Fruit fly (Drosophila melanogaster) whole organism, adult: ENCODE results near the gene MESR6.
A peak's percentile ranks its signal among the peaks of the same experiment; 100 is the strongest.

ENCODE experiments used
- CG1620 ChIP-seq: fragments of 200-800 bp; sonication (Bioruptor generic); optimal IDR thresholded peaks from 2 replicates; lab custom pipeline; 2016; ENCODE audit warnings: missing biosample characterization, missing genetic modification characterization
- kay ChIP-seq: fragments of 200-800 bp; sonication (Bioruptor generic); peaks from one replicate; lab custom pipeline; 2016; ENCODE audit warnings: missing biosample characterization, missing genetic modification characterization, borderline replicate concordance

DNA sequence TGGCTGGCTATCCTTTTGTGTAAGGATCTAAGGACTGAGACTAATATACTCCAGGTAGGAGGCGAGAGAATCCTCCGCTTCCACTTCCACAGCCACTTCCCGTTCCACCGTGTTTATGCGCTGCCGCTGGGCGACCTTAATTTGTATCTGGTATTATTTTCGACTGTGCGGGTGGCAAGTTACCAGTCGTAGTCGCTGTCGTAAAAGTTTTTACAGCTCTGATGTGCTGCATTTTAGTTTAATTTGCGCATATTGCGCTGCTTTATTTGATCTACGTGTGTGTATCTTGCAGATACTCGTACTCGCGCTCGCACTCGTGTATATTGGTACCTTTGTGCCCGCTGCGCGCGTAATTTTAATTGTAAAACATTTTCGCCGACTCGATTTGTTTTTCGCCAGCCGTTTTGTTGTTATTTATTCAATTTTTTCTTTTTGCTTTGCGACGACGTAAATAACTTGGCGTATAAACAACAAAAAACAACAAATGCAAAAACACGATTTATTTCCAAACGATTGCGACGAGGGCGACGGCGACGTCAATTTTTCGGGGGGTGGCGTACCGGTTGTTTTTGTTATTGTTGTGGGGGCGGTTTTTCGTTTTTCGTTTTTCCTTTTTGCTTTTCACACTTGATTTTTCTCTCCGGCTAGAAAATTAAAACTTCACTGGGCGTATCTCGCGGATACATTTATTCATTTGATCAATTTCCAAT lies 47.7 kb upstream of the MESR6 start:
- peak; percentile 46 for TF ChIP-seq kay
- TF ChIP-seq CG1620 (GFP tag; lab: Kevin White, UChicago) = no peak
